Fruit fly (Drosophila melanogaster): ENCODE data around the gene Nedd4.

The Nedd4 gene

DNA sequence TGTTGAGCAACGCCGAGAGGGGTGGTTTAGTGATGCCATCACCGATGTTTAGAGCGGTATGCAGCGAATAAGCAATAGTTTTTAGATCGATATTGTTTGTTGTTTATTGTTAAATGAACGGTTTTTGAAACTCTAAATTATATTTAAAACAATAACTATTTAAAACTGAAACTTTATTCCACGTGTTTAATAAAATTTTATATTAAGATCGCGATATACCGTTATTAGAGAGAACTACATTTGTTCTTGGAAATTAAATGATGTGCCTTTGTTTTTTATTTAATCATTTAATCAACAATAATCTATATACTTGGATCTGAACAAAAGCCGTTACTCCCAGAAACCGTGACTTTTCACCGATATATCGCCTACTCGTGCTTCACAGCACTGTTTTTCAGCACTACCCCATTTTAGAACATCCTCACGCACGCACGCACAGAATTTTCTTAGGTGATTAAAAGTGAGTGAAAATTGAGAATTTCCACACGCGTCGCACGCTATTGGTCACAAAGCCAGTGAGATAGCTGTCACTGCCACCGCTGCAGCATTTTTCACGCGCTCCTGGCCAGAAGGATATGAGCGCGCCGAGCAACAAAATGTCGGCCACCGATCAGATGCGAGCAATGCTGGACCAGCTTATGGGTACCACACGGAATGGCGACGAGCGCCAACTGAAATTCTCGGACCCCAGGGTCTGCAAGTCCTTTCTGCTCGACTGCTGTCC, 15.8 kb upstream of the Nedd4 start, which contains the start of the genes U4-U6-60K and CG7564 (continued):
- TF ChIP-seq C15 (GFP tag; IDR thresholded peaks at IDR 0.05) (no peak), ems (GFP tag; optimal IDR thresholded peaks at IDR 0.05) (peak; percentile 50), Elba2 (GFP tag; optimal IDR thresholded peaks at IDR 0.05) (peak; percentile 56), Oaz (GFP tag; IDR thresholded peaks at IDR 0.05) (no peak), vnd (GFP tag; IDR thresholded peaks at IDR 0.05; ENCODE audit: partially characterized antibody) (peak; percentile 98), CG12942 (GFP tag; optimal IDR thresholded peaks at IDR 0.05) (peak; percentile 61), CoRest (tag; optimal IDR thresholded peaks at IDR 0.05) (peak; percentile 81), Jarid2 (GFP tag; optimal IDR thresholded peaks at IDR 0.05) (peak; percentile 17), CG17912 (GFP tag; optimal IDR thresholded peaks at IDR 0.05) (peak; percentile 52), tgo (GFP tag; IDR thresholded peaks at IDR 0.05) (peak; percentile 43), CG17361 (GFP tag; IDR thresholded peaks at IDR 0.05) (peak; percentile 89), nom (GFP tag; optimal IDR thresholded peaks at IDR 0.05) (no peak), stc (GFP tag; IDR thresholded peaks at IDR 0.05) (no peak), CG12659 (GFP tag; optimal IDR thresholded peaks at IDR 0.05) (peak; percentile 82), Dfd (GFP tag; optimal IDR thresholded peaks at IDR 0.05) (no peak), insv (GFP tag; optimal IDR thresholded peaks at IDR 0.05) (peak in 1 of 2 experiments; percentile 14), CG16813 (GFP tag; IDR thresholded peaks at IDR 0.05; ENCODE audit: partially characterized antibody) (peak; percentile 99), B-H1 (GFP tag; IDR thresholded peaks at IDR 0.05) (no peak), gfzf (GFP tag; optimal IDR thresholded peaks at IDR 0.05) (peak; percentile 4), CG7372 (GFP tag; IDR thresholded peaks at IDR 0.05) (peak; percentile 44; the same call in 1 of the 2 replicates), Nf-YB (GFP tag; optimal IDR thresholded peaks at IDR 0.05) (peak; percentile 31), Side (GFP tag; optimal IDR thresholded peaks at IDR 0.05) (peak; percentile 23), Lpt (GFP tag; optimal IDR thresholded peaks at IDR 0.05) (no peak), maf-S (GFP tag; optimal IDR thresholded peaks at IDR 0.05) (peak; percentile 28), pnt (GFP tag; optimal IDR thresholded peaks at IDR 0.05) (no peak), ara (GFP tag; IDR thresholded peaks at IDR 0.05) (no peak), sens-2 (GFP tag; IDR thresholded peaks at IDR 0.05) (no peak), Atf-2 (GFP tag; optimal IDR thresholded peaks at IDR 0.05) (peak; percentile 32), CG4617 (GFP tag; optimal IDR thresholded peaks at IDR 0.05; ENCODE audit: borderline replicate concordance) (peak; percentile 72), ab (GFP tag; optimal IDR thresholded peaks at IDR 0.05) (no peak), Nf-YA (GFP tag; IDR thresholded peaks at IDR 0.05) (no peak), CG12219 (GFP tag; optimal IDR thresholded peaks at IDR 0.05) (no peak), amos (GFP tag; IDR thresholded peaks at IDR 0.05; ENCODE audit: partially characterized antibody) (peak; percentile 98), Med (GFP tag) (peak; percentile 81), luna (GFP tag; optimal IDR thresholded peaks at IDR 0.05) (no peak), CG4360 (GFP tag; IDR thresholded peaks at IDR 0.05) (no peak; the same call in 1 of the 2 replicates), NfI (GFP tag; optimal IDR thresholded peaks at IDR 0.05) (peak; percentile 64), lilli (GFP tag; optimal IDR thresholded peaks at IDR 0.05) (peak; percentile 63), HLH3B (GFP tag; IDR thresholded peaks at IDR 0.05) (peak; percentile 13; the same call in 1 of the 2 replicates), CG3163 (GFP tag; optimal IDR thresholded peaks at IDR 0.05) (peak; percentile 14), CG6813 (GFP tag; optimal IDR thresholded peaks at IDR 0.05) (no peak), Opbp (GFP tag; IDR thresholded peaks at IDR 0.05; ENCODE audit: partially characterized antibody) (peak; percentile 97), CG34376 (GFP tag; optimal IDR thresholded peaks at IDR 0.05) (peak; percentile 46), PHDP (tag; optimal IDR thresholded peaks at IDR 0.05) (peak; percentile 40), jing (GFP tag; optimal IDR thresholded peaks at IDR 0.05) (no peak), Rfx (GFP tag; IDR thresholded peaks at IDR 0.05) (peak; percentile 79), H15 (GFP tag; IDR thresholded peaks at IDR 0.05) (0 out of 3 replicates have a peak, but pooled peaks have one; percentile 28), HLH54F (GFP tag; optimal IDR thresholded peaks at IDR 0.05) (peak; percentile 53), sens (GFP tag) (peak; percentile 90), slbo (GFP tag; IDR thresholded peaks at IDR 0.05) (peak; percentile 77)
